Fruit fly (Drosophila melanogaster) whole organism, adult: Measurements from ENCODE around the gene Lk.

ENCODE experiments used
- CG11617 ChIP-seq: fragments of 200-800 bp; sonication (Bioruptor generic); optimal IDR thresholded peaks from 2 replicates; lab custom pipeline; 2017; ENCODE audit warnings: mild to moderate bottlenecking, missing biosample characterization, missing genetic modification reagents, missing genetic modification characterization
- CG12768 ChIP-seq: fragments of 200-800 bp; sonication (Bioruptor generic); optimal IDR thresholded peaks from 2 replicates; lab custom pipeline; 2017; ENCODE audit warnings: missing biosample characterization, missing genetic modification characterization, mild to moderate bottlenecking, moderate library complexity, missing genetic modification reagents
- CG14711 ChIP-seq: fragments of 200-800 bp; sonication (Bioruptor generic); optimal IDR thresholded peaks from 2 replicates; lab custom pipeline; 2018; ENCODE audit warnings: missing biosample characterization, mild to moderate bottlenecking, missing genetic modification characterization, moderate library complexity
- CG1620 ChIP-seq: fragments of 200-800 bp; sonication (Bioruptor generic); optimal IDR thresholded peaks from 2 replicates; lab custom pipeline; 2016; ENCODE audit warnings: missing biosample characterization, missing genetic modification characterization
- CG33017 ChIP-seq: fragments of 200-800 bp; sonication (Bioruptor generic); optimal IDR thresholded peaks from 2 replicates; lab custom pipeline; 2018; ENCODE audit warnings: missing biosample characterization, mild to moderate bottlenecking, missing genetic modification characterization, moderate library complexity
- CG5204 ChIP-seq: fragments of 200-800 bp; sonication (Bioruptor generic); optimal IDR thresholded peaks from 2 replicates; lab custom pipeline; 2016; ENCODE audit warnings: missing biosample characterization, missing genetic modification characterization
- CG7045 ChIP-seq: fragments of 200-800 bp; sonication (Bioruptor generic); optimal IDR thresholded peaks from 2 replicates; lab custom pipeline; 2017; ENCODE audit warnings: missing biosample characterization, mild to moderate bottlenecking, missing genetic modification characterization
- CG7101 ChIP-seq: fragments of 200-800 bp; sonication (Bioruptor generic); optimal IDR thresholded peaks from 2 replicates; lab custom pipeline; 2018; ENCODE audit warnings: missing biosample characterization, mild to moderate bottlenecking, missing genetic modification characterization, moderate library complexity
- Clk ChIP-seq: fragments of 200-800 bp; sonication (Bioruptor generic); optimal IDR thresholded peaks from 2 replicates; lab custom pipeline; 2017; ENCODE audit warnings: missing biosample characterization, missing genetic modification characterization
- Crg-1 ChIP-seq: fragments of 200-800 bp; sonication (Bioruptor generic); optimal IDR thresholded peaks from 2 replicates; lab custom pipeline; 2016; ENCODE audit warnings: missing biosample characterization, missing genetic modification characterization
- Hr96 ChIP-seq: fragments of 200-800 bp; sonication (Bioruptor generic); optimal IDR thresholded peaks from 2 replicates; lab custom pipeline; 2016; ENCODE audit warnings: missing biosample characterization, missing genetic modification characterization
- Mnt ChIP-seq: fragments of 200-800 bp; sonication (Bioruptor generic); optimal IDR thresholded peaks from 2 replicates; lab custom pipeline; 2016; ENCODE audit warnings: missing biosample characterization, mild to moderate bottlenecking, missing genetic modification characterization
- bab1 ChIP-seq: fragments of 200-800 bp; sonication (Bioruptor generic); optimal IDR thresholded peaks from 3 replicates; lab custom pipeline; 2019; ENCODE audit warnings: missing biosample characterization, mild to moderate bottlenecking, missing genetic modification characterization, moderate library complexity
- cic ChIP-seq: fragments of 200-800 bp; sonication (Bioruptor generic); optimal IDR thresholded peaks from 2 replicates; lab custom pipeline; 2017; ENCODE audit warnings: missing biosample characterization, mild to moderate bottlenecking, missing genetic modification characterization, moderate library complexity
- cnc ChIP-seq, 2 experiments: fragments of >200 bp; optimal IDR thresholded peaks; 2 replicates each; lab custom pipeline; 2017
- kay ChIP-seq: fragments of 200-800 bp; sonication (Bioruptor generic); peaks from one replicate; lab custom pipeline; 2016; ENCODE audit warnings: missing biosample characterization, missing genetic modification characterization, borderline replicate concordance
- ovo ChIP-seq: fragments of 200-800 bp; sonication (Bioruptor generic); optimal IDR thresholded peaks from 2 replicates; lab custom pipeline; 2016; ENCODE audit warnings: missing biosample characterization, missing genetic modification characterization
- pad ChIP-seq: fragments of 200-800 bp; sonication (Bioruptor generic); optimal IDR thresholded peaks from 3 replicates; lab custom pipeline; 2017; ENCODE audit warnings: missing biosample characterization, missing genetic modification characterization, mild to moderate bottlenecking, moderate library complexity, missing genetic modification reagents
- tj ChIP-seq: fragments of 200-800 bp; sonication (Bioruptor generic); optimal IDR thresholded peaks from 3 replicates; lab custom pipeline; 2017; ENCODE audit warnings: missing biosample characterization, mild to moderate bottlenecking, missing genetic modification characterization, moderate library complexity
- toe ChIP-seq: fragments of 200-800 bp; sonication (Bioruptor generic); optimal IDR thresholded peaks from 2 replicates; lab custom pipeline; 2016; ENCODE audit warnings: missing biosample characterization, missing genetic modification characterization

The Lk gene

DNA sequence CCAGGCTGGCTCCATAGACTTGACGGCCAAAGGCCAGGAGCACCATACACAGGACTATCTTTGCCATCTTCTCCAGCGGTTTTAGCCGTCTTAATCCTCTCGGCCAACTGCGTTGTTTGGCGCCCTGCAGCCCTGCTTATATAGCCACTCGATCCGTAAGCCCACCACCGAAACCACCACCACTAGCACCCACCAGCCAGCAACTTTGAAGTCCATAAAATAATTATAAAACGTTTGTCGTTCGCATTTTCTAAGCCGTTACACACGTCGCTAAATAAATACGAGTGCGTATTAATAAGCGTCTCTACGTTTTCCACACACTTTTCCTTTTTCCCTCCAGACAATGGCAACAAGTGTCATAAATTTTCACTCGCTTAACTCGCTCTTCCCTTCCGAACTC lies at the start of gene Lk:
Lk (minus strand) TSS at position 101 of the 400 bp plus-strand sequence.
- TF ChIP-seq Mnt (no peak), bab1 (no peak), pad (GFP tag; lab: Kevin White, UChicago) (no peak), Hr96 (GFP tag; lab: Kevin White, UChicago) (no peak), CG14711 (tag; lab: Kevin White, UChicago) (no peak), Crg-1 (GFP tag; lab: Kevin White, UChicago) (no peak), kay (GFP tag; lab: Kevin White, UChicago) (no peak), Clk (GFP tag; lab: Kevin White, UChicago) (no peak), tj (no peak), CG1620 (GFP tag; lab: Kevin White, UChicago) (no peak), cnc (optimal IDR thresholded peaks at IDR 0.05; lab: Kevin White, UChicago) (no peak), toe (GFP tag; lab: Kevin White, UChicago) (no peak), CG12768 (no peak), CG7045 (GFP tag; lab: Kevin White, UChicago) (no peak)

DNA sequence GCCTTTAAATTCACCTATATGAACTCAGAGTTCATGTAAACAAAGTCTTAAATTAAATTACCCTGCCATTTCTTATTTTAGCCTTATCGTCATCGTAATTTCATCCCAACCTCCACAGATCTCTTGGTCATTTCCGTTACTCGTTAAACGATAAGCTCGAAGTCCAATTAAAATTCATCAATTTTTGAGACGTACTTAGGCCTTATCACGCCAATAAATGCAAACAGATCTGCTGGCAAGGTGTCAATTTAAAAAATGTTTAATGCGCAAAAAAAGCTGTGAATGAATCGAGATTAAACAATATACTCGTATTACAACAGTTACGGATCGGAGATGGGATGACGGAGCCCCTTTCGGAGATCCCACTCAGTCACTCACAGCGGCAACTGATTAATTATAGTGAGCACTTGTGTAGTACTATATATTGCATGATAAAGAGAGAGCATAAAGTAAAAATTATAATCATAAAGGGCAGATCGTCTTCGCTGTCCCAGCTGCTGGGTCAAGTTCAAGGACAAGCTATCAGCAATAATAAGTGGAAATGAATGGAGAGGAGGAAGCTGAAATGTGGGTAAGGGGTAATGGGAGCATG lies 48.7 kb upstream of the Lk start:
- TF ChIP-seq CG33017 (tag; lab: Kevin White, UChicago): no peak
- peak; percentile 86 for TF ChIP-seq cic (GFP tag; lab: Kevin White, UChicago)
- TF ChIP-seq kay (GFP tag; lab: Kevin White, UChicago): no peak
- no peak for TF ChIP-seq Hr96 (GFP tag; lab: Kevin White, UChicago)
- TF ChIP-seq Crg-1 (GFP tag; lab: Kevin White, UChicago): no peak
- no peak for TF ChIP-seq pad (GFP tag; lab: Kevin White, UChicago)
- TF ChIP-seq CG14711 (tag; lab: Kevin White, UChicago): no peak
- TF ChIP-seq ovo: no peak
- no peak for TF ChIP-seq CG7101 (tag; lab: Kevin White, UChicago)
- TF ChIP-seq CG12768: no peak
- no peak for TF ChIP-seq CG11617 (GFP tag; lab: Kevin White, UChicago)
- no peak for TF ChIP-seq Clk (GFP tag; lab: Kevin White, UChicago)
- TF ChIP-seq tj: peak; percentile 10
- TF ChIP-seq CG5204 (GFP tag; lab: Kevin White, UChicago): no peak
- TF ChIP-seq CG7045 (GFP tag; lab: Kevin White, UChicago): no peak

DNA sequence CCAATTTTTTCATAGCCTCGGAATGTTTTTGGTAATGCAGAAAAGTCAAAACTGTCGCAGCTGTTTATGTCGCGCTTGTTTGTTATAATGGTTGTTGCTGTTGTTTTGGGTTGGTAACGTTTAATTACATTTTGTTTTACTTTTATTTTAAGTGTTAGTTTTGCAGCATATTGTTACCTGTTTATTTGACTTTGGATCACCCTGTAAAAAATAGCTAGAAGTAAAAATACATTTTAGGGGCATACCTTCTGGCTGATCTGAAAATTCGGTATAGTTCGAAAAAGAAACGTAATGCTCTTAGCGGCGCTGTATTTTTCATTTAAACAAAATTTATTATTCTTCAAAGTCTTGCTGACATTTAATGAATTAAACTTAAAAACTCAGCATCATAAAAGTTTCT lies 47.1 kb upstream of the Lk start:
- TF ChIP-seq bab1 (peak; percentile 44), ovo (no peak), tj (no peak), toe (GFP tag; lab: Kevin White, UChicago) (peak; percentile 12), Crg-1 (GFP tag; lab: Kevin White, UChicago) (no peak)

- TF ChIP-seq cnc (optimal IDR thresholded peaks at IDR 0.05; lab: Kevin White, UChicago): no peak
- no peak for TF ChIP-seq cic (GFP tag; lab: Kevin White, UChicago)
- TF ChIP-seq CG5204 (GFP tag; lab: Kevin White, UChicago): no peak
- TF ChIP-seq bab1: peak; percentile 59
- TF ChIP-seq CG1620 (GFP tag; lab: Kevin White, UChicago): no peak
These were observed 44.7 kb upstream of the Lk start for dm6 chr3L:14605291-14605690.

DNA sequence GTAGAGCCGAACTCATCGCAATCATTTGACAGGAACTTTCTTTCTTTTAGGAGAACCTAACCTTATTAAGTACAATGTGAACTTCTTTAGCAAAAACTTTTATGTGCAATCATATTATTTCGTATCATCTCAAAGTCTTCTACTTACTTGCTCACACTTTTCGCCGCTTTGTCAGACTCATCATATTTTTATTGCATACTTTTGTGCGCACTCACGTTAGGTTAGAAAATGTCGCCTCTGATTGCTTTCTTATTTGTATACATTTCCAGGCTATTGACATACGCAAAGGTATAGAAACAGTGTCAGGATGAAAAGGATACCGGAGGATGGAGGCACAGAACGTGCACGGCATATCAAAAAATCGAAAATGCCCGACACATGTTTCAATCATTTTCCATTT lies 42.6 kb upstream of the Lk start:
- peak; percentile 61 for TF ChIP-seq kay (GFP tag; lab: Kevin White, UChicago)
- no peak for TF ChIP-seq pad (GFP tag; lab: Kevin White, UChicago)

DNA sequence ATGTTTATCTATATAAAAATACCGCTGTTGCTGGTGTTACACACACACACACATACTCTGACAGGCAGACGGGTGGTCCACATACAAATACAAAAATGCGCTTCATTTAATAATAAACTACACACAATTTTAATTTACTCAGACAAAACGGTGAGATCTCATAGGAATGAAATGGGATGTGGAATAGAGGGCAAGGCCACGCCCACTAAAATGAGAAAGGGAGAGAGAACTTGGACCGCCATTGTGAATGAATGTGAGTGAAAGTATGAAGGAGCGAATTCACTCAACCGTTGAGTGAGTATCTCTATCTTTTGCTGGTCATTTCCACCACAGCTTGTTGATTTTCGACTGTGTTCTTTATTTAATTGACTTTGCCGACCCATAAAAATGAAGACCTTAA lies 40.0 kb upstream of the Lk start:
- no peak for TF ChIP-seq CG12768
- no peak for TF ChIP-seq CG7101 (tag; lab: Kevin White, UChicago)
- no peak for TF ChIP-seq tj
- no peak for TF ChIP-seq CG7045 (GFP tag; lab: Kevin White, UChicago)
- TF ChIP-seq cic (GFP tag; lab: Kevin White, UChicago): no peak
- TF ChIP-seq bab1: no peak
- no peak for TF ChIP-seq CG11617 (GFP tag; lab: Kevin White, UChicago)

- TF ChIP-seq CG7101 (tag; lab: Kevin White, UChicago): no peak
- no peak for TF ChIP-seq Hr96 (GFP tag; lab: Kevin White, UChicago)
- TF ChIP-seq pad (GFP tag; lab: Kevin White, UChicago): peak; percentile 65
- TF ChIP-seq CG7045 (GFP tag; lab: Kevin White, UChicago): no peak
These were observed 38.9 kb upstream of the Lk start, which contains the start of gene HGTX for dm6 chr3L:14599503-14599902. Gene HGTX (minus strand): TSS chr3L:14599540.

DNA sequence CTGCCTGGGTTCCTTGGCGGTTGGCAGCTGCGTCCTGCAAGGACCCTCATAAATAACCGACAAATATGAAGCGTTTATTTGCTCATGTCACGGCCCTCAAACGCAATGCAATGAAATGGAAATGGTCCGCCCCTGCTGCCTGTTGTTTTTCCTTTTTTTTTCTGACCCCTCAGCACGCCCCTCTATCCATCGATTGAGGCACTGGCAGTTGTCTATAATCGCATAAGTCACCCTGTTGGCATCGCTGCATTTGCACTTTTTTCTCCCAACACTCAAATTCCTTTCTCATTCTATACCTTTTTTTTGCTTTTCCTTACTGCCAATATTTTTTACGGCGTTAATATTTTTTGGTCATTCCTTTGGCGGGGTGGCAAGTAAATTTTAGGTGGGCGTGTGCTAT lies 31.6 kb upstream of the Lk start:
- TF ChIP-seq CG14711 (tag; lab: Kevin White, UChicago) (no peak), tj (no peak), cic (GFP tag; lab: Kevin White, UChicago) (no peak), CG1620 (GFP tag; lab: Kevin White, UChicago) (no peak), CG33017 (tag; lab: Kevin White, UChicago) (no peak), toe (GFP tag; lab: Kevin White, UChicago) (no peak)
